Worm (Caenorhabditis elegans): Measurements from ENCODE around the gene acs-9.

The acs-9 gene

ce11 chrX:16880426-16880825 is at the start of gene acs-9:
acs-9 (minus strand) TSS chrX:16880526.
- TF ChIP-seq blmp-1 (tag; optimal IDR thresholded peaks at IDR 0.05; ENCODE audit: insufficient read depth) (no peak), lin-11 (tag; optimal IDR thresholded peaks at IDR 0.05) (no peak), lsy-2 (tag; optimal IDR thresholded peaks at IDR 0.05) (no peak), elt-1 (tag; optimal IDR thresholded peaks at IDR 0.05) (no peak), nhr-11 (tag; optimal IDR thresholded peaks at IDR 0.05) (no peak), crh-2 (tag; optimal IDR thresholded peaks at IDR 0.05) (no peak), nhr-21 (tag; optimal IDR thresholded peaks at IDR 0.05) (no peak), snpc-4 (tag; optimal IDR thresholded peaks at IDR 0.05) (no peak), R02D3.7 (tag; optimal IDR thresholded peaks at IDR 0.05) (no peak), mdl-1 (tag; optimal IDR thresholded peaks at IDR 0.05) (no peak), unc-62 (GFP tag; optimal IDR thresholded peaks at IDR 0.05) (no peak), egl-27 (tag; optimal IDR thresholded peaks at IDR 0.05) (no peak), C34F6.9 (tag; optimal IDR thresholded peaks at IDR 0.05) (no peak), lin-13 (GFP tag; optimal IDR thresholded peaks at IDR 0.05) (no peak), ama-1 (optimal IDR thresholded peaks at IDR 0.05) (no peak), nhr-25 (tag; optimal IDR thresholded peaks at IDR 0.05) (no peak), elt-3 (tag; optimal IDR thresholded peaks at IDR 0.05) (no peak), alr-1 (tag; optimal IDR thresholded peaks at IDR 0.05) (no peak), peb-1 (tag; optimal IDR thresholded peaks at IDR 0.05) (no peak)

- TF ChIP-seq gmeb-1 (tag; optimal IDR thresholded peaks at IDR 0.05) (peak; percentile 82), ama-1 (optimal IDR thresholded peaks at IDR 0.05) (peak; percentile 100), egl-27 (tag; optimal IDR thresholded peaks at IDR 0.05) (peak; percentile 98), unc-62 (GFP tag; optimal IDR thresholded peaks at IDR 0.05) (peak; percentile 50), nhr-237 (tag; optimal IDR thresholded peaks at IDR 0.05) (peak; percentile 77), snpc-4 (tag; optimal IDR thresholded peaks at IDR 0.05) (peak; percentile 76), nhr-77 (tag; optimal IDR thresholded peaks at IDR 0.05) (no peak), Y55F3AM.14 (GFP tag; optimal IDR thresholded peaks at IDR 0.05) (peak; percentile 93), nhr-129 (tag; optimal IDR thresholded peaks at IDR 0.05) (peak; percentile 99), sma-9 (GFP tag; optimal IDR thresholded peaks at IDR 0.05) (peak; percentile 97), sma-9 (tag; optimal IDR thresholded peaks at IDR 0.05) (peak; percentile 41), nhr-23 (tag; optimal IDR thresholded peaks at IDR 0.05) (no peak), dmd-4 (tag; optimal IDR thresholded peaks at IDR 0.05) (peak; percentile 24), nhr-10 (tag; optimal IDR thresholded peaks at IDR 0.05) (peak; percentile 84), crh-2 (tag; optimal IDR thresholded peaks at IDR 0.05) (peak; percentile 99), ceh-16 (tag; optimal IDR thresholded peaks at IDR 0.05) (peak; percentile 90), elt-3 (tag; optimal IDR thresholded peaks at IDR 0.05) (no peak), mdl-1 (tag; optimal IDR thresholded peaks at IDR 0.05) (peak; percentile 95 to 98), sma-3 (GFP tag; optimal IDR thresholded peaks at IDR 0.05) (peak; percentile 98), F13H6.1 (tag; optimal IDR thresholded peaks at IDR 0.05) (peak; percentile 99), nhr-12 (tag; optimal IDR thresholded peaks at IDR 0.05) (peak; percentile 29), lin-13 (GFP tag; optimal IDR thresholded peaks at IDR 0.05) (peak; percentile 96), R02D3.7 (tag; optimal IDR thresholded peaks at IDR 0.05) (peak; percentile 9), lin-11 (tag; optimal IDR thresholded peaks at IDR 0.05) (peak; percentile 96), ztf-1 (GFP tag; conservative IDR thresholded peaks at IDR 0.05) (0 out of 2 replicates have a peak, but pooled peaks have one; percentile 88), zag-1 (tag; optimal IDR thresholded peaks at IDR 0.05) (peak; percentile 89), nhr-21 (tag; optimal IDR thresholded peaks at IDR 0.05) (peak; percentile 98), ztf-4 (tag; optimal IDR thresholded peaks at IDR 0.05) (peak; percentile 97), fos-1 (tag; optimal IDR thresholded peaks at IDR 0.05) (peak; percentile 96), ceh-82 (tag; optimal IDR thresholded peaks at IDR 0.05) (peak; percentile 78), peb-1 (tag; optimal IDR thresholded peaks at IDR 0.05) (peak; percentile 24), nhr-6 (tag; optimal IDR thresholded peaks at IDR 0.05) (peak; percentile 95), ZK546.5 (tag; optimal IDR thresholded peaks at IDR 0.05) (peak; percentile 59), elt-1 (tag; optimal IDR thresholded peaks at IDR 0.05) (no peak), mbf-1 (tag; optimal IDR thresholded peaks at IDR 0.05) (no peak), mab-5 (tag; optimal IDR thresholded peaks at IDR 0.05) (peak; percentile 87), nhr-11 (tag; optimal IDR thresholded peaks at IDR 0.05) (no peak), C34F6.9 (tag; optimal IDR thresholded peaks at IDR 0.05) (peak; percentile 100), blmp-1 (tag; optimal IDR thresholded peaks at IDR 0.05; ENCODE audit: insufficient read depth) (peak; percentile 94), ztf-11 (tag; optimal IDR thresholded peaks at IDR 0.05) (no peak), skn-1 (tag; optimal IDR thresholded peaks at IDR 0.05) (no peak), sem-4 (tag; optimal IDR thresholded peaks at IDR 0.05) (peak; percentile 97), aly-2 (tag; optimal IDR thresholded peaks at IDR 0.05) (no peak), unc-39 (tag; optimal IDR thresholded peaks at IDR 0.05) (peak; percentile 66), alr-1 (tag; optimal IDR thresholded peaks at IDR 0.05) (peak; percentile 75), lsy-2 (tag; optimal IDR thresholded peaks at IDR 0.05) (peak; percentile 87 to 95), unc-55 (GFP tag; optimal IDR thresholded peaks at IDR 0.05) (peak; percentile 98), nhr-25 (tag; optimal IDR thresholded peaks at IDR 0.05) (peak; percentile 98)
These were observed 49.4 kb upstream of the acs-9 start for ce11 chrX:16929560-16930332.
